Worm (Caenorhabditis elegans): ENCODE measurements around the gene K09E2.2.

ce11 chrX:8675151-8675550, 2.3 kb downstream of the K09E2.2 start:
- TF ChIP-seq unc-62 (GFP tag; optimal IDR thresholded peaks at IDR 0.05), result no peak
- no peak for TF ChIP-seq unc-39 (tag; optimal IDR thresholded peaks at IDR 0.05)
- TF ChIP-seq nhr-237 (tag; optimal IDR thresholded peaks at IDR 0.05), result no peak
- TF ChIP-seq nhr-76 (tag; optimal IDR thresholded peaks at IDR 0.05), result no peak
